Fruit fly (Drosophila melanogaster) whole organism: ENCODE data around the gene fipi.

ENCODE experiments used
- CG8478 ChIP-seq: fragments of >200 bp; optimal IDR thresholded peaks from 2 replicates; lab custom pipeline; 2018; ENCODE audit warnings: inconsistent platforms
- Dll ChIP-seq: fragments of >200 bp; optimal IDR thresholded peaks from 2 replicates; lab custom pipeline; 2017
- EcR ChIP-seq, 2 experiments: fragments of >200 bp; optimal IDR thresholded peaks; 2 replicates each; lab custom pipeline; 2017; ENCODE audit warnings: missing biosample characterization in 2 of 2, missing genetic modification characterization in 2 of 2, missing genetic modification reagents in 2 of 2
- pan ChIP-seq: fragments of >200 bp; optimal IDR thresholded peaks from 2 replicates; lab custom pipeline; 2017
- psq ChIP-seq: fragments of >200 bp; optimal IDR thresholded peaks from 2 replicates; lab custom pipeline; 2017
- usp ChIP-seq: fragments of >200 bp; optimal IDR thresholded peaks from 2 replicates; lab custom pipeline; 2017; ENCODE audit warnings: missing biosample characterization, missing genetic modification characterization, mixed read lengths

Gene fipi

dm6 chr2L:4821757-4822156, 27.9 kb upstream of the fipi start, which contains the start of gene CG15628:
Gene CG15628 (plus strand): TSS chr2L:4821774.
- no peak for TF ChIP-seq usp (GFP tag; lab: Kevin White, UChicago)
- no peak for TF ChIP-seq pan (lab: Kevin White, UChicago)
- no peak for TF ChIP-seq CG8478 (lab: Kevin White, UChicago)
- TF ChIP-seq EcR (GFP tag; optimal IDR thresholded peaks at IDR 0.05; lab: Kevin White, UChicago): no peak
- no peak for TF ChIP-seq Dll
- TF ChIP-seq psq (lab: Kevin White, UChicago): no peak

dm6 chr2L:4821319-4821717, 27.5 kb upstream of the fipi start:
- TF ChIP-seq EcR (GFP tag; optimal IDR thresholded peaks at IDR 0.05; lab: Kevin White, UChicago) (no peak), psq (lab: Kevin White, UChicago) (no peak), Dll (no peak), CG8478 (lab: Kevin White, UChicago) (no peak), pan (lab: Kevin White, UChicago) (no peak)

- TF ChIP-seq Dll: peak; percentile 18
- TF ChIP-seq CG8478 (lab: Kevin White, UChicago): no peak
Observed at dm6 chr2L:4820448-4821318, 26.8 kb upstream of the fipi start.

dm6 chr2L:4819995-4820394, 26.2 kb upstream of the fipi start:
- no peak for TF ChIP-seq pan (lab: Kevin White, UChicago)
- no peak for TF ChIP-seq usp (GFP tag; lab: Kevin White, UChicago)
- no peak for TF ChIP-seq EcR (GFP tag; optimal IDR thresholded peaks at IDR 0.05; lab: Kevin White, UChicago)
- no peak for TF ChIP-seq CG8478 (lab: Kevin White, UChicago)
- no peak for TF ChIP-seq Dll
- TF ChIP-seq psq (lab: Kevin White, UChicago): no peak

- TF ChIP-seq Dll (no peak), usp (GFP tag; lab: Kevin White, UChicago) (no peak), psq (lab: Kevin White, UChicago) (no peak), CG8478 (lab: Kevin White, UChicago) (no peak), pan (lab: Kevin White, UChicago) (no peak), EcR (GFP tag; optimal IDR thresholded peaks at IDR 0.05; lab: Kevin White, UChicago) (no peak)
Observed at dm6 chr2L:4818056-4818455, 24.2 kb upstream of the fipi start, which contains the start of gene CG3225. Gene CG3225 (minus strand): TSS chr2L:4818245.

- no peak for TF ChIP-seq usp (GFP tag; lab: Kevin White, UChicago)
- no peak for TF ChIP-seq pan (lab: Kevin White, UChicago)
- TF ChIP-seq CG8478 (lab: Kevin White, UChicago): no peak
- no peak for TF ChIP-seq Dll
- TF ChIP-seq EcR (GFP tag; optimal IDR thresholded peaks at IDR 0.05; lab: Kevin White, UChicago): no peak
- TF ChIP-seq psq (lab: Kevin White, UChicago): no peak
Observed at dm6 chr2L:4813023-4813339, 19.1 kb upstream of the fipi start.

- no peak for TF ChIP-seq CG8478 (lab: Kevin White, UChicago)
- no peak for TF ChIP-seq EcR (GFP tag; optimal IDR thresholded peaks at IDR 0.05; lab: Kevin White, UChicago)
- TF ChIP-seq Dll: no peak
Observed at dm6 chr2L:4812261-4813022, 18.6 kb upstream of the fipi start, which contains the start of gene CG15629. Gene CG15629 (plus strand): TSS chr2L:4813009.

- TF ChIP-seq EcR (GFP tag; optimal IDR thresholded peaks at IDR 0.05; lab: Kevin White, UChicago): peak in 1 of 2 experiments; percentile 46
- no peak for TF ChIP-seq usp (GFP tag; lab: Kevin White, UChicago)
- TF ChIP-seq psq (lab: Kevin White, UChicago): no peak
- no peak for TF ChIP-seq pan (lab: Kevin White, UChicago)
- no peak for TF ChIP-seq Dll
- peak; percentile 89 for TF ChIP-seq CG8478 (lab: Kevin White, UChicago)
Observed at dm6 chr2L:4811491-4812058, 17.7 kb upstream of the fipi start.

dm6 chr2L:4810697-4811490, 17.1 kb upstream of the fipi start:
- TF ChIP-seq Dll: peak; percentile 58
- TF ChIP-seq usp (GFP tag; lab: Kevin White, UChicago): no peak
- peak in 1 of 2 experiments; percentile 28 for TF ChIP-seq EcR (GFP tag; optimal IDR thresholded peaks at IDR 0.05; lab: Kevin White, UChicago)
- TF ChIP-seq pan (lab: Kevin White, UChicago): no peak

dm6 chr2L:4810044-4810609, 16.3 kb upstream of the fipi start:
- TF ChIP-seq pan (lab: Kevin White, UChicago) (no peak), CG8478 (lab: Kevin White, UChicago) (peak; percentile 79)
